Worm (Caenorhabditis elegans) whole organism, L4 larva: ENCODE data around the gene lro-1.

Source experiments
- F10B5.3 ChIP-seq: sonication (generic microtip); optimal IDR thresholded peaks from 2 replicates; lab custom pipeline; 2016; ENCODE audit warnings: mild to moderate bottlenecking, missing genetic modification characterization, missing compliant biosample characterization
- ama-1 ChIP-seq: fragments of 150-350 bp; optimal IDR thresholded peaks from 2 replicates; lab custom pipeline; 2014; ENCODE audit warnings: inconsistent platforms, mixed read lengths
- ceh-32 ChIP-seq: sonication (generic microtip); optimal IDR thresholded peaks from 2 replicates; lab custom pipeline; 2016; ENCODE audit warnings: mild to moderate bottlenecking, missing genetic modification characterization, missing compliant biosample characterization; ENCODE audit not compliant: poor library complexity
- egl-27 ChIP-seq: sonication (generic microtip); optimal IDR thresholded peaks from 3 replicates; lab custom pipeline; 2017; ENCODE audit warnings: missing biosample characterization, missing genetic modification reagents, missing genetic modification characterization
- hmg-1.1 ChIP-seq: fragments of 200-800 bp; sonication (Bioruptor generic); IDR thresholded peaks from 2 replicates; pipeline ENCODE4 v1.3.6; 2022; ENCODE audit warnings: missing genetic modification reagents, missing genetic modification characterization, missing compliant biosample characterization
- lin-13 ChIP-seq: fragments of 150-350 bp; optimal IDR thresholded peaks from 2 replicates; lab custom pipeline; 2014; ENCODE audit warnings: missing biosample characterization, missing genetic modification reagents, missing genetic modification characterization
- mep-1 ChIP-seq: fragments of 150-350 bp; sonication (generic microtip); optimal IDR thresholded peaks from 3 replicates; lab custom pipeline; 2014; ENCODE audit warnings: missing biosample characterization, missing genetic modification characterization
- skn-1 ChIP-seq: fragments of 150-350 bp; optimal IDR thresholded peaks from 2 replicates; lab custom pipeline; 2014; ENCODE audit warnings: missing biosample characterization, missing genetic modification characterization
- unc-62 ChIP-seq, 3 experiments: fragments of 150-350 bp in 1 of 3; sonication (generic microtip); optimal IDR thresholded peaks in 2 of 3; peaks in 1 of 3; 1 replicate in 1 of 3; 2 replicates in 2 of 3; lab custom pipeline; 2014 to 2017; ENCODE audit warnings: missing biosample characterization in 3 of 3, missing genetic modification characterization in 3 of 3, missing genetic modification reagents in 3 of 3, missing genotype in 1 of 3

DNA sequence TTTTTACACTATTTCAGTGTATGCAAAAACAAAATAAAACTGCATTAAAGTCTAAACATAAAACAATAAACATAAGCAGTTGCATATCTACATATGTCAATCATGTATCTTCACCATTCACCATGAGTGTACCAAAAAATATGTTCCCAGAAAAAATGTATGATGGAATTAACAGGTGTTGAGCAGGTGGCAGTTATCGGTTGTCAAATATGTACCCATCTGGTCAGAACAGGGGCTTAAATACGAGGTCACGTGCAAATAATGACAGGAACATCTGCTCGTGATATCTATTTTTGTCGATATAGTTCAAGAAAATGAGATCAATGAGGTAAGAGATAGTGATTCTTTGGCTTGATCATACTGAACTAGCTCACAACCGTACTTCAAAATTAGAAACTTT is 12.8 kb upstream of the lro-1 start:
- TF ChIP-seq skn-1 (tag; lab: Kevin White, UChicago), result no peak
- no peak for TF ChIP-seq unc-62 (GFP tag; optimal IDR thresholded peaks at IDR 0.05 in 1 of 2; lab: Kevin White, UChicago)
- no peak for TF ChIP-seq unc-62 (tag; optimal IDR thresholded peaks at IDR 0.05; lab: Kevin White, UChicago)
- no peak for TF ChIP-seq lin-13 (GFP tag; lab: Kevin White, UChicago)
- TF ChIP-seq F10B5.3 (tag; lab: Kevin White, UChicago), result no peak
- no peak for TF ChIP-seq mep-1
- TF ChIP-seq ceh-32 (tag; lab: Kevin White, UChicago), result no peak
- no peak for TF ChIP-seq ama-1
- no peak for TF ChIP-seq egl-27 (tag; lab: Kevin White, UChicago)
- TF ChIP-seq hmg-1.1, result no peak
